Fruit fly (Drosophila melanogaster) whole organism, embryonic: Measurements from ENCODE around the gene prg.

ENCODE experiments used
- Asciz ChIP-seq: fragments of 200-800 bp; sonication (Bioruptor generic); optimal IDR thresholded peaks from 2 replicates; lab custom pipeline; 2017; ENCODE audit warnings: missing biosample characterization, mild to moderate bottlenecking, missing genetic modification characterization, missing genetic modification reagents
- CG10366 ChIP-seq: fragments of 200-800 bp; sonication (Bioruptor generic); IDR thresholded peaks from 2 replicates; pipeline ENCODE4 v1.3.6; 2022; ENCODE audit warnings: missing biosample characterization, missing genetic modification characterization
- CG12942 ChIP-seq: fragments of 200-800 bp; sonication (Bioruptor generic); optimal IDR thresholded peaks from 3 replicates; lab custom pipeline; 2016; ENCODE audit warnings: missing biosample characterization, missing genetic modification characterization
- CG13424 ChIP-seq: fragments of 200-800 bp; sonication (Bioruptor generic); optimal IDR thresholded peaks from 2 replicates; lab custom pipeline; 2019; ENCODE audit warnings: missing biosample characterization, mild to moderate bottlenecking, missing genetic modification characterization, moderate library complexity
- CG17186 ChIP-seq: fragments of 200-800 bp; sonication (Bioruptor generic); optimal IDR thresholded peaks from 3 replicates; lab custom pipeline; 2017; ENCODE audit warnings: missing biosample characterization, missing genetic modification reagents, missing genetic modification characterization
- CG17359 ChIP-seq: fragments of 200-800 bp; sonication (Bioruptor generic); optimal IDR thresholded peaks from 3 replicates; lab custom pipeline; 2018; ENCODE audit warnings: missing biosample characterization, mild to moderate bottlenecking, missing genetic modification characterization, moderate library complexity
- CG2120 ChIP-seq: fragments of 200-800 bp; sonication (Bioruptor generic); optimal IDR thresholded peaks from 3 replicates; lab custom pipeline; 2016; ENCODE audit warnings: missing biosample characterization, missing genetic modification characterization
- CG32767 ChIP-seq: fragments of 200-800 bp; sonication (Bioruptor generic); IDR thresholded peaks from 2 replicates; pipeline ENCODE4 v1.3.6; 2022; ENCODE audit warnings: missing biosample characterization, missing genetic modification characterization
- CG34422 ChIP-seq: fragments of 200-800 bp; sonication (Bioruptor generic); IDR thresholded peaks from 3 replicates; pipeline ENCODE4 v1.3.6; 2022; ENCODE audit warnings: missing biosample characterization, missing genetic modification characterization
- CG42726 ChIP-seq: fragments of 200-800 bp; sonication (Bioruptor generic); IDR thresholded peaks from 2 replicates; pipeline ENCODE4 v1.3.6; 2022; ENCODE audit warnings: missing biosample characterization, missing genetic modification characterization; ENCODE audit not compliant: partially characterized antibody
- CG4730 ChIP-seq: fragments of 200-800 bp; sonication (Bioruptor generic); IDR thresholded peaks from 2 replicates; pipeline ENCODE4 v1.3.6; 2022; ENCODE audit warnings: missing biosample characterization, missing genetic modification characterization
- Chrac-16 ChIP-seq: fragments of 200-800 bp; sonication (Bioruptor generic); optimal IDR thresholded peaks from 3 replicates; lab custom pipeline; 2016; ENCODE audit warnings: missing biosample characterization, missing genetic modification characterization
- Dbx ChIP-seq: fragments of 200-800 bp; sonication (Bioruptor generic); IDR thresholded peaks from 3 replicates; pipeline ENCODE4 v1.3.6; 2022; ENCODE audit warnings: missing biosample characterization, missing genetic modification characterization
- Dek ChIP-seq: fragments of 200-800 bp; sonication (Bioruptor generic); optimal IDR thresholded peaks from 3 replicates; lab custom pipeline; 2019; ENCODE audit warnings: missing biosample characterization, mild to moderate bottlenecking, missing genetic modification characterization, moderate library complexity
- Fer2 ChIP-seq: fragments of 200-800 bp; sonication (Bioruptor generic); optimal IDR thresholded peaks from 2 replicates; lab custom pipeline; 2018; ENCODE audit warnings: missing biosample characterization, mild to moderate bottlenecking, missing genetic modification characterization, moderate library complexity
- Gsc ChIP-seq: fragments of 200-800 bp; sonication (Bioruptor generic); IDR thresholded peaks from 2 replicates; pipeline ENCODE4 v1.3.6; 2022; ENCODE audit warnings: missing biosample characterization, missing genetic modification characterization
- Lim3 ChIP-seq: fragments of 200-800 bp; sonication (Bioruptor generic); IDR thresholded peaks from 2 replicates; pipeline ENCODE4 v1.3.6; 2022; ENCODE audit warnings: missing biosample characterization, missing genetic modification characterization
- Lpt ChIP-seq: fragments of >200 bp; optimal IDR thresholded peaks from 2 replicates; lab custom pipeline; 2018; ENCODE audit warnings: missing biosample characterization, missing genetic modification characterization
- Mad ChIP-seq: fragments of 200-800 bp; sonication (Bioruptor generic); optimal IDR thresholded peaks from 2 replicates; lab custom pipeline; 2016; ENCODE audit warnings: missing biosample characterization, missing genetic modification characterization
- NC2β ChIP-seq: fragments of 200-800 bp; sonication (Bioruptor generic); optimal IDR thresholded peaks from 2 replicates; lab custom pipeline; 2016; ENCODE audit warnings: missing biosample characterization, missing genetic modification characterization
- Oli ChIP-seq: fragments of 200-800 bp; sonication (Bioruptor generic); optimal IDR thresholded peaks from 2 replicates; lab custom pipeline; 2018; ENCODE audit warnings: missing biosample characterization, mild to moderate bottlenecking, missing genetic modification characterization, moderate library complexity
- Rfx ChIP-seq: fragments of 200-800 bp; sonication (Bioruptor generic); IDR thresholded peaks from 2 replicates; pipeline ENCODE4 v1.3.6; 2022; ENCODE audit warnings: missing biosample characterization, missing genetic modification characterization
- Ssrp ChIP-seq: fragments of 200-800 bp; sonication (Bioruptor generic); optimal IDR thresholded peaks from 2 replicates; lab custom pipeline; 2018; ENCODE audit warnings: missing biosample characterization, mild to moderate bottlenecking, missing genetic modification characterization, moderate library complexity
- Usf ChIP-seq: fragments of 200-800 bp; sonication (Bioruptor generic); optimal IDR thresholded peaks from 2 replicates; lab custom pipeline; 2017; ENCODE audit warnings: missing genotype, missing biosample characterization, missing genetic modification characterization
- ac ChIP-seq: fragments of 200-800 bp; sonication (Bioruptor generic); optimal IDR thresholded peaks from 3 replicates; lab custom pipeline; 2017; ENCODE audit warnings: missing biosample characterization, mild to moderate bottlenecking, missing genetic modification characterization
- btn ChIP-seq: fragments of 200-800 bp; sonication (Bioruptor generic); optimal IDR thresholded peaks from 2 replicates; lab custom pipeline; 2016; ENCODE audit warnings: missing biosample characterization, missing genetic modification characterization
- caup ChIP-seq: fragments of 200-800 bp; sonication (Bioruptor generic); optimal IDR thresholded peaks from 3 replicates; lab custom pipeline; 2017; ENCODE audit warnings: missing biosample characterization, mild to moderate bottlenecking, missing genetic modification characterization, moderate library complexity; ENCODE audit not compliant: severe bottlenecking
- chn ChIP-seq: fragments of 200-800 bp; sonication (Bioruptor generic); optimal IDR thresholded peaks from 2 replicates; lab custom pipeline; 2016; ENCODE audit warnings: missing biosample characterization, missing genetic modification characterization
- en ChIP-seq: fragments of 200-800 bp; sonication (Bioruptor generic); optimal IDR thresholded peaks from 2 replicates; lab custom pipeline; 2016; ENCODE audit warnings: missing biosample characterization, missing genetic modification characterization
- gsb-n ChIP-seq: fragments of 200-800 bp; sonication (Bioruptor generic); optimal IDR thresholded peaks from 3 replicates; lab custom pipeline; 2018; ENCODE audit warnings: missing biosample characterization, mild to moderate bottlenecking, missing genetic modification characterization
- h ChIP-seq: fragments of >200 bp; optimal IDR thresholded peaks from 2 replicates; lab custom pipeline; 2017
- hb ChIP-seq: fragments of 200-800 bp; sonication (Bioruptor generic); IDR thresholded peaks from 3 replicates; pipeline ENCODE4 v1.3.6; 2022; ENCODE audit warnings: missing biosample characterization, missing genetic modification characterization; ENCODE audit not compliant: partially characterized antibody
- her ChIP-seq: fragments of 200-800 bp; sonication (Bioruptor generic); optimal IDR thresholded peaks from 2 replicates; lab custom pipeline; 2016; ENCODE audit warnings: missing biosample characterization, missing genetic modification characterization
- jing ChIP-seq: fragments of 200-800 bp; sonication (Bioruptor generic); optimal IDR thresholded peaks from 2 replicates; lab custom pipeline; 2018; ENCODE audit warnings: missing biosample characterization, mild to moderate bottlenecking, missing genetic modification characterization
- kah ChIP-seq: fragments of 200-800 bp; sonication (Bioruptor generic); optimal IDR thresholded peaks from 2 replicates; lab custom pipeline; 2018; ENCODE audit warnings: missing biosample characterization, mild to moderate bottlenecking, missing genetic modification characterization
- kay ChIP-seq: fragments of 200-800 bp; sonication (Bioruptor generic); optimal IDR thresholded peaks from 2 replicates; lab custom pipeline; 2016; ENCODE audit warnings: missing biosample characterization, missing genetic modification characterization
- lab ChIP-seq: fragments of 200-800 bp; sonication (Bioruptor generic); optimal IDR thresholded peaks from 3 replicates; lab custom pipeline; 2017; ENCODE audit warnings: missing biosample characterization, missing genetic modification characterization, mild to moderate bottlenecking, moderate library complexity, missing genetic modification reagents
- onecut ChIP-seq: fragments of 200-800 bp; sonication (Bioruptor generic); IDR thresholded peaks from 2 replicates; pipeline ENCODE4 v1.3.6; 2022; ENCODE audit warnings: missing biosample characterization, missing genetic modification characterization
- phol ChIP-seq: fragments of 200-800 bp; sonication (Bioruptor generic); optimal IDR thresholded peaks from 3 replicates; lab custom pipeline; 2018; ENCODE audit warnings: missing biosample characterization, mild to moderate bottlenecking, missing genetic modification characterization, moderate library complexity
- psq ChIP-seq: fragments of 200-800 bp; sonication (Bioruptor generic); optimal IDR thresholded peaks from 2 replicates; lab custom pipeline; 2017; ENCODE audit warnings: missing biosample characterization, missing genetic modification characterization
- schlank ChIP-seq: fragments of 200-800 bp; sonication (Bioruptor generic); optimal IDR thresholded peaks from 2 replicates; lab custom pipeline; 2018; ENCODE audit warnings: missing biosample characterization, mild to moderate bottlenecking, missing genetic modification characterization
- sima ChIP-seq: fragments of 200-800 bp; sonication (Bioruptor generic); optimal IDR thresholded peaks from 2 replicates; lab custom pipeline; 2016; ENCODE audit warnings: missing biosample characterization, missing genetic modification characterization
- slbo ChIP-seq: fragments of 200-800 bp; sonication (Bioruptor generic); IDR thresholded peaks from 2 replicates; pipeline ENCODE4 v1.3.6; 2022; ENCODE audit warnings: missing biosample characterization, missing genetic modification characterization
- trh ChIP-seq: fragments of 200-800 bp; sonication (Bioruptor generic); optimal IDR thresholded peaks from 2 replicates; lab custom pipeline; 2016; ENCODE audit warnings: missing biosample characterization, missing genetic modification characterization
- tup ChIP-seq: fragments of 200-800 bp; sonication (Bioruptor generic); optimal IDR thresholded peaks from 2 replicates; lab custom pipeline; 2016; ENCODE audit warnings: missing biosample characterization, mild to moderate bottlenecking, missing genetic modification characterization, moderate library complexity
- unpg ChIP-seq: fragments of 200-800 bp; sonication (Bioruptor generic); optimal IDR thresholded peaks from 3 replicates; lab custom pipeline; 2018; ENCODE audit warnings: missing biosample characterization, mild to moderate bottlenecking, missing genetic modification characterization, moderate library complexity
- usp ChIP-seq: fragments of >200 bp; optimal IDR thresholded peaks from 2 replicates; lab custom pipeline; 2017; ENCODE audit warnings: missing biosample characterization, missing genetic modification characterization

The prg gene

DNA sequence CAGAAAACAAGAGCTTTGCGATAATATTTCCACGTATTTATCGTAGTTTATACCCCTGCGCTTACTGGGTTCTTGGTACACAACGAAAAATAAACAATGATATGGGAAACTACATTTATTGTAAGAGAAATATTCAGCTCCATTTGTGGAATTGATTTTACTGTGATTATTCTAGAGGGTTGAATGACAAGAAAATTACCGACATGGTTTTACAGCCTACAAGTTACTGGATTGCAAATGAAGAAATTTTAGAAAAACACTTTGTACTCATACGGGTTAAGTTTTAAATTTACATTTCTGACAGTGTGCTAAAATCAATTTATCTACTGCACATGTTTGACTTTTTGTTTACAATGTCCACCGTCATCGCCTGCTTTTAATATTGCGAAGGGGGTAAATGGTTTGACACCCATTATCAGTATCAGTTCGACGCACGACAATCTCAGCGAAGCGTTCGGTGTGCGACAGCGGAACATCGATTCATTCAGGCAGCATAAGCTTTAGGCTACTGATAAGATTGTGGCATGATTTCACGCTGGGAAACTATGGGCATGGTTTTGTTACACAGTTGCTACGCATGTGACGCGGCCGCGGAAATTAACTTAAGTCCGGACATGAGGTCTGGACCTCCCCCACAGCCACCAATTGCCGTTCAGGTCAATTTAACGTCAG is 2.4 kb upstream of the prg start (continued):
- TF ChIP-seq Dbx (peak; percentile 28; the same call in 1 of the 3 replicates), phol (tag; lab: Kevin White, UChicago) (peak; percentile 42), Lpt (no peak), kah (GFP tag; lab: Kevin White, UChicago) (no peak), CG4730 (GFP tag; lab: Robert Waterston, UW) (no peak), onecut (GFP tag; lab: Robert Waterston, UW) (no peak), btn (GFP tag; lab: Kevin White, UChicago) (no peak), NC2β (no peak), CG10366 (GFP tag; lab: Robert Waterston, UW) (no peak), hb (GFP tag; lab: Robert Waterston, UW) (no peak), tup (GFP tag; lab: Kevin White, UChicago) (no peak), en (GFP tag; lab: Kevin White, UChicago) (no peak), caup (peak; percentile 38), Dek (tag; lab: Kevin White, UChicago) (peak; percentile 50), Chrac-16 (no peak), CG32767 (no peak), Asciz (GFP tag; lab: Kevin White, UChicago) (no peak), Usf (GFP tag; lab: Kevin White, UChicago) (no peak)

dm6 chr2L:8463144-8464106 is 863 bp upstream of the prg start, which contains the start of gene Agpat2:
Agpat2 (minus strand) TSS chr2L:8463994.
- no peak for TF ChIP-seq usp (GFP tag; lab: Kevin White, UChicago)
- peak; percentile 66; the same call in 2 of the 3 replicates for TF ChIP-seq CG34422 (GFP tag; lab: Robert Waterston, UW)
- no peak for TF ChIP-seq Lim3 (GFP tag; lab: Robert Waterston, UW)
- TF ChIP-seq CG2120 (GFP tag; lab: Kevin White, UChicago), result peak; percentile 93
- peak; percentile 63 for TF ChIP-seq btn (GFP tag; lab: Kevin White, UChicago)
- peak; percentile 45 for TF ChIP-seq trh (GFP tag; lab: Kevin White, UChicago)
- peak; percentile 83 for TF ChIP-seq Ssrp (tag; lab: Kevin White, UChicago)
- TF ChIP-seq sima (GFP tag; lab: Kevin White, UChicago), result peak; percentile 22
- peak; percentile 67 for TF ChIP-seq jing (GFP tag; lab: Kevin White, UChicago)
- no peak for TF ChIP-seq CG42726
- TF ChIP-seq unpg (GFP tag; lab: Kevin White, UChicago), result peak; percentile 86
- TF ChIP-seq gsb-n (tag; lab: Kevin White, UChicago), result peak; percentile 86
- TF ChIP-seq CG32767, result peak; percentile 63; the same call in 1 of the 2 replicates
- TF ChIP-seq Mad (GFP tag; lab: Kevin White, UChicago), result peak; percentile 71
- TF ChIP-seq her (GFP tag; lab: Kevin White, UChicago), result peak; percentile 57
- TF ChIP-seq chn (GFP tag; lab: Kevin White, UChicago), result peak; percentile 77
- TF ChIP-seq slbo (GFP tag; lab: Robert Waterston, UW), result peak; percentile 82
- peak; percentile 30 for TF ChIP-seq CG17186 (GFP tag; lab: Kevin White, UChicago)
- peak; percentile 79 for TF ChIP-seq CG12942 (GFP tag; lab: Kevin White, UChicago)
- TF ChIP-seq Rfx (GFP tag; lab: Robert Waterston, UW), result peak; percentile 72
- peak; percentile 72 for TF ChIP-seq Fer2 (tag; lab: Kevin White, UChicago)
- TF ChIP-seq h, result no peak
- TF ChIP-seq Dbx, result peak; percentile 61; the same call in 1 of the 3 replicates
- TF ChIP-seq CG13424 (tag; lab: Kevin White, UChicago), result peak; percentile 88
- TF ChIP-seq schlank, result peak; percentile 69
- TF ChIP-seq Gsc (GFP tag; lab: Robert Waterston, UW), result no peak
- peak; percentile 93 for TF ChIP-seq lab (GFP tag; lab: Kevin White, UChicago)
- peak; percentile 54 for TF ChIP-seq ac (GFP tag; lab: Kevin White, UChicago)
- TF ChIP-seq CG17359 (tag; lab: Kevin White, UChicago), result peak; percentile 90
- no peak for TF ChIP-seq psq
- peak; percentile 62 for TF ChIP-seq kay (GFP tag; lab: Kevin White, UChicago)
- TF ChIP-seq Chrac-16, result peak; percentile 84
- TF ChIP-seq Oli, result peak; percentile 88
